Fruit fly (Drosophila melanogaster): ENCODE measurements around the gene RpS19a.

The RpS19a gene

DNA sequence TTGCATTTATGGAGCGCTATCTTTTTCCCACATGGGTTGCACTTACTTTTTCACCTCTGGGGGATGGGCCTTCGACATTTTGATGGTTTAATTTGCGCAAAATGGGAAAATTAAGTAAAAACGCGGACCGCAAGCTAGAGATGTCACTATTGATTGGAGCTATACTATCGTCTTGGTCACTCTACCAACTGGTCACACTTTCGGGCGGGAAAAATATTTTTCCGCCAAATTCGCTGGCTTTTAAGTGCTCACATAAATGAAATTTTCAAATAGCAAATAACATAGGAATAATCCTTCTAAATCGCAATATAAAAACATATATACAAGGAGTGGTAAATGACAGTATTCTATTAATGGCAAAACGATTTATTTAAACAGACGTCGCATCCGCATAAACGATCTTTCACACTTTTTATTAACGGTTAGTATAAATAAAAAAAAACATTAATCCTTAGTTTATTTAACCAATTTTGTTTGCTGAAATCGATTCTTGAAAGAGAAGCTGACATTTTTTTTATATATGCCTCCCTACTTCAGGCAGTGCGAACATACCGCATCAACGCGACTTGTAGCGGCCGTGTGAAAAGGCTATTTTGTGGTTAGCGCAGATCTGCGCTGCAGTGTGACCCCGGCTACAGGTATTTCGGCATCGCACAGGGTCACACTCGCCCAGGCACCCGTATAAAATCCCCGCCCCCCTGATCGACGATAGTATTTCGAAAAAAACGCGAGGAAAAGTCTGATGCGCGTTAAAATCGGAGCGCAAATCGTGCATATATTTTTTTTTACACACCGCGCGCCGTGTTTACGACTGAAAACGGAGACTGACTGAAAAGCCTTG lies 2.8 kb downstream of the RpS19a start, which contains the start of the genes SNRPG and mthl1 (continued):
- TF ChIP-seq Doc3 (GFP tag; IDR thresholded peaks at IDR 0.05; ENCODE audit: partially characterized antibody) (peak; percentile 56), TFAM (GFP tag; optimal IDR thresholded peaks at IDR 0.05) (no peak), psq (GFP tag; optimal IDR thresholded peaks at IDR 0.05) (peak; percentile 23), CG14965 (GFP tag; optimal IDR thresholded peaks at IDR 0.05; ENCODE audit: borderline replicate concordance) (no peak), ind (GFP tag; optimal IDR thresholded peaks at IDR 0.05) (peak; percentile 88), gfzf (GFP tag; optimal IDR thresholded peaks at IDR 0.05) (peak; percentile 72), tup (GFP tag; optimal IDR thresholded peaks at IDR 0.05) (peak; percentile 35), sim (GFP tag; IDR thresholded peaks at IDR 0.05) (peak; percentile 60; the same call in 1 of the 2 replicates), CG15696 (tag; optimal IDR thresholded peaks at IDR 0.05) (peak; percentile 49), CG9437 (GFP tag; optimal IDR thresholded peaks at IDR 0.05) (peak; percentile 56), lov (optimal IDR thresholded peaks at IDR 0.05) (no peak), lov (GFP tag; IDR thresholded peaks at IDR 0.05) (peak; percentile 74; the same call in 1 of the 3 replicates), CG15269 (tag; optimal IDR thresholded peaks at IDR 0.05) (peak; percentile 74), crol (GFP tag; IDR thresholded peaks at IDR 0.05) (peak; percentile 75), CG15514 (GFP tag; optimal IDR thresholded peaks at IDR 0.05) (peak; percentile 71), bowl (GFP tag; IDR thresholded peaks at IDR 0.05) (peak; percentile 72; the same call in 1 of the 2 replicates), CHES-1-like (GFP tag; optimal IDR thresholded peaks at IDR 0.05) (peak; percentile 58), prd (optimal IDR thresholded peaks at IDR 0.05) (no peak), prd (GFP tag; IDR thresholded peaks at IDR 0.05) (peak; percentile 97), Bgb (GFP tag; IDR thresholded peaks at IDR 0.05; ENCODE audit: partially characterized antibody) (peak; percentile 69), luna (GFP tag; optimal IDR thresholded peaks at IDR 0.05) (no peak), grn (GFP tag; optimal IDR thresholded peaks at IDR 0.05) (peak; percentile 12), CG4404 (GFP tag; IDR thresholded peaks at IDR 0.05) (peak; percentile 86), CG3163 (GFP tag; optimal IDR thresholded peaks at IDR 0.05) (peak; percentile 43), CG15479 (GFP tag; optimal IDR thresholded peaks at IDR 0.05) (no peak), dpn (GFP tag; optimal IDR thresholded peaks at IDR 0.05) (peak; percentile 38 to 81), CG10431 (GFP tag; optimal IDR thresholded peaks at IDR 0.05) (peak; percentile 10), CG1233 (GFP tag; optimal IDR thresholded peaks at IDR 0.05) (peak; percentile 71), ac (GFP tag; optimal IDR thresholded peaks at IDR 0.05) (no peak), CG12219 (GFP tag; optimal IDR thresholded peaks at IDR 0.05) (peak; percentile 23), CG42726 (GFP tag; IDR thresholded peaks at IDR 0.05; ENCODE audit: partially characterized antibody) (peak; percentile 80), Chrac-16 (GFP tag; optimal IDR thresholded peaks at IDR 0.05) (peak; percentile 87), unpg (GFP tag; optimal IDR thresholded peaks at IDR 0.05) (peak; percentile 65), CG4360 (GFP tag; IDR thresholded peaks at IDR 0.05) (peak; percentile 66), dmrt11E (tag; optimal IDR thresholded peaks at IDR 0.05) (peak; percentile 64), CG13424 (tag; optimal IDR thresholded peaks at IDR 0.05) (peak; percentile 72), CG9609 (GFP tag; optimal IDR thresholded peaks at IDR 0.05) (peak; percentile 80), CG31441 (GFP tag; IDR thresholded peaks at IDR 0.05) (peak; percentile 74), slou (GFP tag; optimal IDR thresholded peaks at IDR 0.05) (peak; percentile 74), chif (GFP tag; optimal IDR thresholded peaks at IDR 0.05) (peak; percentile 58 to 73), chinmo (GFP tag; IDR thresholded peaks at IDR 0.05; ENCODE audit: partially characterized antibody) (peak; percentile 72; the same call in 2 of the 4 replicates), CG9932 (GFP tag; IDR thresholded peaks at IDR 0.05) (peak; percentile 95), esg (GFP tag; conservative IDR thresholded peaks at IDR 0.05) (peak; percentile 94), CG16779 (GFP tag; IDR thresholded peaks at IDR 0.05) (peak; percentile 81), zf30C (GFP tag; optimal IDR thresholded peaks at IDR 0.05) (peak; percentile 29), bbx (GFP tag; IDR thresholded peaks at IDR 0.05; ENCODE audit: partially characterized antibody) (peak; percentile 64), CG12391 (tag; optimal IDR thresholded peaks at IDR 0.05) (peak; percentile 80), Dip2 (GFP tag; IDR thresholded peaks at IDR 0.05) (no peak)
